Worm (Caenorhabditis elegans): ENCODE data around the gene srx-51.

- TF ChIP-seq scrt-1 (GFP tag; IDR thresholded peaks at IDR 0.05) (no peak), hmg-4 (GFP tag; optimal IDR thresholded peaks at IDR 0.05) (no peak), ets-7 (tag; optimal IDR thresholded peaks at IDR 0.05) (no peak), ama-1 (optimal IDR thresholded peaks at IDR 0.05) (no peak), pes-1 (GFP tag; IDR thresholded peaks at IDR 0.05) (no peak)
These were observed 40.4 kb upstream of the srx-51 start, which contains the start of gene chil-12 for ce11 chrV:15241259-15241658.

Data from whole organism, early embryonic.